Fruit fly (Drosophila melanogaster) whole organism, wandering third instar larva: ENCODE measurements around the gene Nepl6.

Experiments used
- Abd-B ChIP-seq: fragments of >200 bp; optimal IDR thresholded peaks from 2 replicates; lab custom pipeline; 2017; ENCODE audit warnings: missing biosample characterization, missing genetic modification characterization
- Dfd ChIP-seq: fragments of >200 bp; optimal IDR thresholded peaks from 2 replicates; lab custom pipeline; 2017; ENCODE audit warnings: missing biosample characterization, missing genetic modification characterization
- Mio ChIP-seq: sonication (Bioruptor generic); optimal IDR thresholded peaks from 2 replicates; lab custom pipeline; 2016; ENCODE audit warnings: missing biosample characterization, missing genetic modification characterization
- psq ChIP-seq: fragments of 200-800 bp; sonication (Bioruptor generic); optimal IDR thresholded peaks from 3 replicates; lab custom pipeline; 2017; ENCODE audit warnings: missing biosample characterization, mild to moderate bottlenecking, missing genetic modification characterization, moderate library complexity
- sage ChIP-seq: fragments of 200-800 bp; sonication (Bioruptor generic); optimal IDR thresholded peaks from 2 replicates; lab custom pipeline; 2016; ENCODE audit warnings: missing biosample characterization, mild to moderate bottlenecking, missing genetic modification characterization

DNA sequence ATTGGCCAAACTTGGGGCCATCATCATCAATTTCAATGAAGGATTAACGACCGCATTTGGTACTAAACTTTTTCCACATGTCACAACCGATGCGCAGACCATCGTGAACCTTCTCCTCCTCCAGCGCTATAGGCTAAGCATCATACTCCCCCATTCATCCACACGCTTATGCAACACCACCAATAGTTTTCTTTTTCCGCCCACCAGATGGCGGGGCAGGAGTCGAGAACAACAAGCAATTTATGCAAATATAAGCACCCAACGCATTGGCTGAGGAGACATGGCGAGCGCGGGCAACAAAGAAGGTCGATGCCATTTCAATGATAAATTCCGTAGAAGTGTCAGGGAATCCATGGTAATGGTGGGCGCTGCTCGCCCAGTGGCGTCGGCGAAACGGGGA lies 6.2 kb upstream of the Nepl6 start:
- TF ChIP-seq sage (GFP tag; lab: Kevin White, UChicago) (no peak), Mio (no peak), Dfd (GFP tag; lab: Kevin White, UChicago) (no peak), psq (GFP tag; lab: Kevin White, UChicago) (no peak), Abd-B (GFP tag; lab: Kevin White, UChicago) (no peak)
